Worm (Caenorhabditis elegans) whole organism, L3 larva: ENCODE data around the gene lpl-1.

Source experiments
- lin-15B ChIP-seq: fragments of 150-350 bp; optimal IDR thresholded peaks from 2 replicates; lab custom pipeline; 2014; ENCODE audit warnings: missing biosample characterization, missing genetic modification characterization
- lin-39 ChIP-seq: fragments of 150-350 bp; optimal IDR thresholded peaks from 2 replicates; lab custom pipeline; 2018; ENCODE audit warnings: missing biosample characterization, missing genetic modification reagents, missing genetic modification characterization
- nhr-12 ChIP-seq: fragments of 150-350 bp; optimal IDR thresholded peaks from 2 replicates; lab custom pipeline; 2014; ENCODE audit warnings: missing biosample characterization, missing genetic modification characterization

DNA sequence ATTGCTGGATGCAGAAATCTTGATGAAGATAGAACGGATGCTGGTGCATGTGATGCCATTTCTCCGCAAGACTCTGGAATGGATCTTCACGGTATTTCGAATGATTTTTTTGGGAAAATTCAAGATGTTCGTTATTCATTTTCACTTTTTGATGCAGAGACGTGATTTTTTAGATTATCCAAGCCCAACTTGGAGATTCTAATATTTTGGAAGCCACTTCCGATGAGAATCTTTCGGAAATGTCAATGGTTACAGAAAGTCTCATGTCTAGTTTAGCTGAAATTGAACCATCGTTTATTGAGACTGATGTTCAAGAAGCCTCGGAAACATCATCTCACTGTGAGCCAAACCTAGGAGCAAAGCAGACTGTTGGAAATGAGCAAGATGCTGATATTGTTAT, 7.0 kb upstream of the lpl-1 start:
- TF ChIP-seq lin-39 (tag; lab: Kevin White, UChicago) (no peak), lin-15B (tag; lab: Kevin White, UChicago) (no peak), nhr-12 (tag; lab: Kevin White, UChicago) (no peak)
